Fruit fly (Drosophila melanogaster): ENCODE results near the gene Rab1.

Gene Rab1

DNA sequence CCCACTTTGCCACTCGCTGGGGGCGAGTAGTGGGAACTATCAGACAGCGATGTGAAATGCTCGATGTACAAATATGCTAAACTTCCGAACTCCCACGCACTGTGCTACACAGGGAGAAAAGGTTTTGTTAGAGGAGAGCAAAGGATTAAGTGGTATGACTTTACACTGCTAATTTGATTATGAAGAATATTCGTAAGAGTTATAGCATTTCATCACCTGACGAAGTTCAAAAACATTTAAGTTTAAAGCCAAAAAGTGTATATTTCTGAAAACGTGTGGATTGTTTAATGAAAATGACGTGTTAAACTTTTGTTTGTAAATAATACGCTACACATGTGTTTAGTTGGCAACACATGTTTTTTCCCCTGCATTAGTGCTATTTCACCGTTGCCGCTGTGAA, 19.6 kb upstream of the Rab1 start (continued):
- TF ChIP-seq Sox100B (GFP tag; optimal IDR thresholded peaks at IDR 0.05) (no peak), CG13424 (tag; optimal IDR thresholded peaks at IDR 0.05) (peak; percentile 13), prd (optimal IDR thresholded peaks at IDR 0.05) (no peak), prd (GFP tag; IDR thresholded peaks at IDR 0.05) (0 out of 3 replicates have a peak, but pooled peaks have one; percentile 19), CG6689 (GFP tag; IDR thresholded peaks at IDR 0.05) (peak; percentile 40; the same call in 1 of the 2 replicates), HHEX (GFP tag; optimal IDR thresholded peaks at IDR 0.05) (no peak), esg (GFP tag; conservative IDR thresholded peaks at IDR 0.05) (0 out of 2 replicates have a peak, but pooled peaks have one; percentile 6)

- TF ChIP-seq Lim3 (GFP tag; IDR thresholded peaks at IDR 0.05) = no peak
- TF ChIP-seq bbx (GFP tag; IDR thresholded peaks at IDR 0.05; ENCODE audit: partially characterized antibody) = no peak
- no peak for TF ChIP-seq onecut (GFP tag; IDR thresholded peaks at IDR 0.05)
- no peak for TF ChIP-seq grau (tag; optimal IDR thresholded peaks at IDR 0.05)
- no peak for TF ChIP-seq CG30020 (tag; optimal IDR thresholded peaks at IDR 0.05)
- no peak for TF ChIP-seq Deaf1 (tag; optimal IDR thresholded peaks at IDR 0.05)
- no peak for TF ChIP-seq chm (GFP tag; IDR thresholded peaks at IDR 0.05)
- TF ChIP-seq CG8089 (GFP tag; optimal IDR thresholded peaks at IDR 0.05) = no peak
- TF ChIP-seq Side (GFP tag; optimal IDR thresholded peaks at IDR 0.05) = no peak
Observed at dm6 chr3R:21282897-21283296, 14.0 kb upstream of the Rab1 start, which contains the start of gene CG17298. Gene CG17298 (plus strand): TSS chr3R:21283197.

DNA sequence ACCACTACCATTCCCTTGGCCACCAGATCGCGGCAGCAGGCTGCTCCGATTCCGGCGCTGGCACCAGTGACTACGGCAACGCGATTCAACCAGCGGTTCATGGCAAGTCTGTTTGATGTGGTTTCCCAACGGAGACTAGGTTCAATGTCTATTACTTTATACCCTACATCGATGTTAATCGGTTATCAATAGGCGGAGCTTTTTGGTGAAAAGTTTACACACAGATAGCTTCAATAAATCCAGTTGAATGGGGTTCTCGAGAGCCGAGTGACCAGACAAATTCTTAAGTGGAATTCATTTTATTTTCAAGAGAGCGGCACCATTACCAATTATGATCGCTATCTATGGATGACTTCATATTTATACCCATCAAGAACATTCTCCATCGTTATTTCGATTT, 7.3 kb upstream of the Rab1 start, which contains the start of gene CG3301:
Gene CG3301, minus strand, starts transcription at position 139 of the 400 bp plus-strand sequence.
- TF ChIP-seq cwo (GFP tag; optimal IDR thresholded peaks at IDR 0.05) (no peak), CG32532 (GFP tag; IDR thresholded peaks at IDR 0.05) (peak; percentile 15; the same call in 1 of the 2 replicates), vnd (GFP tag; IDR thresholded peaks at IDR 0.05; ENCODE audit: partially characterized antibody) (peak; percentile 56), CG10147 (GFP tag; optimal IDR thresholded peaks at IDR 0.05) (no peak), Hmx (GFP tag; optimal IDR thresholded peaks at IDR 0.05) (no peak), CG9876 (GFP tag; optimal IDR thresholded peaks at IDR 0.05) (no peak), CG3726 (GFP tag; IDR thresholded peaks at IDR 0.05) (no peak), fd3F (GFP tag; optimal IDR thresholded peaks at IDR 0.05) (no peak), shn (GFP tag; optimal IDR thresholded peaks at IDR 0.05) (no peak), CG6689 (GFP tag; IDR thresholded peaks at IDR 0.05) (no peak), Jarid2 (GFP tag; optimal IDR thresholded peaks at IDR 0.05) (no peak), CG8765 (GFP tag; IDR thresholded peaks at IDR 0.05) (no peak), seq (GFP tag; IDR thresholded peaks at IDR 0.05) (no peak), jing (GFP tag; optimal IDR thresholded peaks at IDR 0.05) (no peak), CG17361 (GFP tag; IDR thresholded peaks at IDR 0.05) (no peak), lab (GFP tag; optimal IDR thresholded peaks at IDR 0.05) (peak; percentile 12), tio (GFP tag; optimal IDR thresholded peaks at IDR 0.05) (no peak), schlank (tag; optimal IDR thresholded peaks at IDR 0.05) (no peak), dimm (GFP tag; IDR thresholded peaks at IDR 0.05) (no peak), CG7928 (GFP tag; optimal IDR thresholded peaks at IDR 0.05) (no peak), hbn (GFP tag; IDR thresholded peaks at IDR 0.05; ENCODE audit: partially characterized antibody) (no peak), CG6175 (GFP tag; IDR thresholded peaks at IDR 0.05) (no peak), al (GFP tag; IDR thresholded peaks at IDR 0.05) (no peak), Atf6 (GFP tag; IDR thresholded peaks at IDR 0.05) (no peak), CG34376 (GFP tag; optimal IDR thresholded peaks at IDR 0.05) (peak; percentile 67), sqz (GFP tag; optimal IDR thresholded peaks at IDR 0.05) (no peak), Abd-B (GFP tag; optimal IDR thresholded peaks at IDR 0.05) (no peak), CG17802 (tag; optimal IDR thresholded peaks at IDR 0.05) (no peak), org-1 (GFP tag; optimal IDR thresholded peaks at IDR 0.05) (no peak), CG8924 (tag; optimal IDR thresholded peaks at IDR 0.05) (no peak), CG6272 (GFP tag; IDR thresholded peaks at IDR 0.05) (no peak), otp (GFP tag; IDR thresholded peaks at IDR 0.05) (no peak), nerfin-1 (tag; optimal IDR thresholded peaks at IDR 0.05) (no peak), CG6683 (GFP tag; optimal IDR thresholded peaks at IDR 0.05) (no peak)

All from whole organism, embryonic.